Worm (Caenorhabditis elegans): ENCODE measurements around the gene dpm-3.

dpm-3 gene

DNA sequence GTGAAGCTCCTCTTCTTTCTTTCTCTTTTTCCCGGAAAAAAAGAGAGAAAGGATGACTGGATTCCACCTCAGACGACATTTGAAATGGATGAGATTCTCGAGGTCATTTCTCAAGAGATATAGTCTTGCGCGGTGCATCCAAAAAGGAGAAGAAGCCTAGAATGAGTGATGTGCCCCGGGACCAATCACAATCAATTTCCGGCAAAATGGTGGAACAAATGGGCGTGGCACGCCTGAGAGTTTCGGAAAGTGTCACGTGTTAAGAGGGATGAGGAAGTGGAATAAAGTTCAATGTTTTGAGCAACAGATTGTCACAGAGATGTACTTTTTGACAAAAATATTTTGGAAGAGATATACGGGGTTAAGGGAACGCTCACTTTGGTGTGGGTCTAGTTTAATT is 34.2 kb downstream of the dpm-3 start (continued):
- no peak for TF ChIP-seq spr-3 (GFP tag; optimal IDR thresholded peaks at IDR 0.05)

DNA sequence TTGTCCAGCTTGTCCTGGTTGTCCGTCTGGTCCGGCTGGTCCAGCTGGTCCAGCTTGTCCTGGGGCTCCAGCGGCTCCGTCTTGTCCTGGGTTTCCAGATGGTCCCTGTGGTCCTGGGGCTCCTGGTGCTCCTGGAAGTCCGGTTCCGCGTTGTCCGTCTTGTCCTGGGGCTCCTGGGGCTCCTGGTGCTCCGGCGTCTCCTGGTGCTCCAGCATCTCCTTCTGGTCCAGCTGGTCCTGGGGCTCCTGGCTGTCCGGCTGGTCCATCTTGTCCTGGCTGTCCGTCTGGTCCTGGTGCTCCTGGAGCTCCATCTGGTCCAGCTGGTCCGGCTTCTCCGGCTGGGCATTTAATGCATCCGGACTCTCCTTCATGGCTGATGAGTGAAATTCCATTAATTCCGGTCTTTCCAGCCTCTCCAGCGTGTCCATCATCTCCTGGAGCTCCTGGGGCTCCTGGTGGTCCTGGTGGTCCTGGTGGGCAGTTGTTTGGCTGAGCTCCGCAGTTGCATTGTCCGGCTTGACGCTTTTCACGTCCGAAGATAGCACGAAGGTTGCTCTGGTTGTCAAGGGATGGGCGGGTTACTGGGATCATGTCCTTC is 36.4 kb downstream of the dpm-3 start:
- TF ChIP-seq php-3 (GFP tag; IDR thresholded peaks at IDR 0.05) (0 out of 2 replicates have a peak, but pooled peaks have one; percentile 13), T26A8.4 (GFP tag; IDR thresholded peaks at IDR 0.05) (peak; percentile 47; the same call in 1 of the 2 replicates), nhr-102 (tag; optimal IDR thresholded peaks at IDR 0.05) (no peak), sdz-12 (GFP tag; optimal IDR thresholded peaks at IDR 0.05) (no peak), lin-29 (GFP tag; IDR thresholded peaks at IDR 0.05) (0 out of 2 replicates have a peak, but pooled peaks have one; percentile 17), snpc-1.2 (GFP tag; IDR thresholded peaks at IDR 0.05) (0 out of 2 replicates have a peak, but pooled peaks have one; percentile 5), skn-1 (tag; optimal IDR thresholded peaks at IDR 0.05) (no peak), R02D3.7 (tag; optimal IDR thresholded peaks at IDR 0.05) (no peak), dve-1 (tag; optimal IDR thresholded peaks at IDR 0.05; ENCODE audit: insufficient read depth) (no peak), saeg-2 (GFP tag; IDR thresholded peaks at IDR 0.05) (0 out of 2 replicates have a peak, but pooled peaks have one; percentile 36), dmd-9 (GFP tag; IDR thresholded peaks at IDR 0.05) (no peak), hlh-11 (tag; optimal IDR thresholded peaks at IDR 0.05) (peak; percentile 49), F44E2.7 (GFP tag; IDR thresholded peaks at IDR 0.05) (0 out of 2 replicates have a peak, but pooled peaks have one; percentile 32), set-16 (GFP tag; IDR thresholded peaks at IDR 0.05) (peak; percentile 99), madf-5 (GFP tag; IDR thresholded peaks at IDR 0.05) (peak in 1 of 2 experiments; percentile 99; a peak in 2 of 4 replicates)

DNA sequence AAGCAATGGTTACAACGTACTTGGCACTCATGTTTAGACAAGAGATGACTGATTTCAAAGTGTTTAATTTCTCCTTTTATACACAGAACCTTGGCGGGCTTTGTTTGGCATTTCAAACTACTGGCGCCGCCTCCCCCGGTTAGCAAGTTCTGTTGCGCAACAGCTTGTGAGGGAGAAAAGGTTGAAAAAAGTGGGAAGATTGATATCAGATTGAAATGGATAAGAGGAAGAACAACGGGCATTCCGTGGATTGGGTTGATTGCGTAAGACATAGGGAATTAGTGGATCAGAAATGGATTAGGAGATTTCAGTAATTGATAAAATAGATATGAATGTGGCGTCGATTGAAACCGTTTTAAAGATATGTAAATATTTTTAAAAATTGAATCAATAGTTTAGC is 37.1 kb downstream of the dpm-3 start, which contains the start of gene col-130:
Gene col-130, minus strand, starts transcription at position 50 of the 400 bp plus-strand sequence.
- TF ChIP-seq ceh-20 (GFP tag; IDR thresholded peaks at IDR 0.05) = no peak
- TF ChIP-seq aha-1 (tag) = peak; percentile 4
- peak; percentile 2 for TF ChIP-seq mxl-3 (GFP tag; optimal IDR thresholded peaks at IDR 0.05)

DNA sequence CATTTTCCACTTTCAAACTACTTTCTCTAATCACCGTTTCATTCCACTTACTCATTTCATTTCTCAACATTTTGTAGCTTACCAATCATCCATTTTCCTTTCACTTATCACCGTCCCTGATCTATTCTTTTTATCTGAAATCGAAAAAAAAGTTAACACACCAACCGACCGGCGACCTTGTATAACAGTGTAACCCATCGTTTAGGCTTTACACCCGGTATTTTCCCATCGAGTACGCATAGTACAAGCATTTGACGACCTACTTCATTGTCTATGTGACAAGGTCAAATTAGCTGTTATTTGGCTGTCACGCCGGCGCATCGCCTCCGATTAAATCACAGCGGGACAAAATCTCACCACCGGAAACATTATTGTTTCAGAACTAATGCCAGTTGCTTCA is 38.1 kb downstream of the dpm-3 start:
- TF ChIP-seq nhr-25 (tag; optimal IDR thresholded peaks at IDR 0.05; ENCODE audit: borderline replicate concordance, insufficient read depth) (peak; percentile 9), unc-62 (GFP tag; optimal IDR thresholded peaks at IDR 0.05 in 1 of 2) (peak in 1 of 2 experiments; percentile 86), unc-62 (tag; optimal IDR thresholded peaks at IDR 0.05) (no peak), dmd-8 (GFP tag; IDR thresholded peaks at IDR 0.05) (no peak), aha-1 (tag) (peak; percentile 16)

DNA sequence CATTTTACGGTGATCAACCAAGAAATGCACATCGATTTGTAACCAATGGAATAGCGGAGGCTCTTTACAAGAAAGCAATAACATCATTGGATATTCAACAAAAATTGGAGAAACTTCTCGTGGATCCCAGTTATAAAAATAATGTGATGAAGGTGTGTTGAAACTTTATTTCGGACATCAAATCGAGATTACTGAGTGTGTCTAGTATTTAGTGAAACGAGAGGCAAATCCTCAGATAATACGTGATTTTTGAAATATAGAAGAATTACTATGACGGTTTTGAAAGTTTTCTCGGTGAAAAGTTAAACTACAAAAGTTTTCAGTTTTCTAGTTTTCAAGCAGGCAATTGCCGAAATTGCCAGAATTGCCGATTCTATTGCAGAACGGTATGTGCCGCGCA is 40.4 kb downstream of the dpm-3 start:
- TF ChIP-seq set-16 (GFP tag; IDR thresholded peaks at IDR 0.05) (no peak), ceh-44 (GFP tag; IDR thresholded peaks at IDR 0.05) (no peak), D1046.2 (GFP tag; IDR thresholded peaks at IDR 0.05) (no peak), daf-8 (GFP tag; IDR thresholded peaks at IDR 0.05) (no peak), aha-1 (tag) (peak; percentile 92), pha-4 (GFP tag; IDR thresholded peaks at IDR 0.05) (no peak), pha-4 (tag; optimal IDR thresholded peaks at IDR 0.05) (no peak)

DNA sequence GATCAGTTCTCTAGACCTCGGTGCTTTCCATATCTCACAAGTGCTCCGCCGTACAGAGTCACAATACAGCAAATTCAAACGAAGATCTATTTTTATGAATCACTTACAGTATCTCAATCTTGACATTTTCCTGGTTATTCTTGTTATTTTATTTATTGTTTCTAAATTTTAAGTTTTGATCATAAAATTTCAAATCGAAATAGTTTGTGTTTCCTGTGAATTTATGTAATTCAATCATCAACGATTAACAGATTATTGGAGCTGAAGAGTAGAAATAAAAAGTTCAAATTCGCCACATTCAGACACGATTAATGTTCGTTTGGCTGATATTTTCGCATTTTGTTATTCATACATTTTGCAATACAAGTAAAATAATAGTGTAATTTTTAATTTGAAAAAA is 41.0 kb downstream of the dpm-3 start, which contains the start of gene clec-184:
Gene clec-184, plus strand, starts transcription at position 301 of the 400 bp plus-strand sequence.
- TF ChIP-seq cey-2 (tag; optimal IDR thresholded peaks at IDR 0.05; ENCODE audit: borderline replicate concordance, insufficient read depth) = no peak
- no peak for TF ChIP-seq F44E2.7 (GFP tag; IDR thresholded peaks at IDR 0.05)
- TF ChIP-seq nhr-11 (tag; optimal IDR thresholded peaks at IDR 0.05) = no peak
- TF ChIP-seq pha-4 (GFP tag; IDR thresholded peaks at IDR 0.05) = no peak
- TF ChIP-seq pha-4 (tag; optimal IDR thresholded peaks at IDR 0.05) = no peak
- no peak for TF ChIP-seq attf-4 (tag; optimal IDR thresholded peaks at IDR 0.05)
- TF ChIP-seq nhr-10 (tag; optimal IDR thresholded peaks at IDR 0.05) = no peak
- no peak for TF ChIP-seq nhr-76 (tag; optimal IDR thresholded peaks at IDR 0.05)
- no peak for TF ChIP-seq jun-1 (tag; optimal IDR thresholded peaks at IDR 0.05)
- TF ChIP-seq lir-3 (tag; optimal IDR thresholded peaks at IDR 0.05) = no peak
- no peak for TF ChIP-seq F10B5.3 (tag; optimal IDR thresholded peaks at IDR 0.05)
- no peak for TF ChIP-seq spr-3 (GFP tag; optimal IDR thresholded peaks at IDR 0.05)
- TF ChIP-seq spr-1 (tag; optimal IDR thresholded peaks at IDR 0.05) = no peak
- TF ChIP-seq ceh-32 (tag; optimal IDR thresholded peaks at IDR 0.05; ENCODE audit: poor library complexity) = no peak
- no peak for TF ChIP-seq hmg-1.1 (GFP tag; IDR thresholded peaks at IDR 0.05)

All from whole organism, L4 larva.